Worm (Caenorhabditis elegans): ENCODE data around the gene F35F10.14.

F35F10.14 gene

ce11 chrV:3299437-3299836 is 20.5 kb downstream of the F35F10.14 start:
- TF ChIP-seq B0035.1 (tag; optimal IDR thresholded peaks at IDR 0.05) (no peak), T07F8.4 (tag; optimal IDR thresholded peaks at IDR 0.05) (no peak), madf-10 (tag; optimal IDR thresholded peaks at IDR 0.05) (no peak), Y79H2A.3 (GFP tag; conservative IDR thresholded peaks at IDR 0.05) (no peak), unc-62 (GFP tag; optimal IDR thresholded peaks at IDR 0.05) (no peak), madf-8 (GFP tag; conservative IDR thresholded peaks at IDR 0.05) (no peak), ceh-58 (GFP tag; IDR thresholded peaks at IDR 0.05) (no peak), aptf-2 (GFP tag; conservative IDR thresholded peaks at IDR 0.05) (no peak), Y56A3A.18 (GFP tag; IDR thresholded peaks at IDR 0.05) (no peak), sea-2 (GFP tag; IDR thresholded peaks at IDR 0.05) (no peak), F57A8.1 (GFP tag; optimal IDR thresholded peaks at IDR 0.05) (no peak), ztf-25 (GFP tag; IDR thresholded peaks at IDR 0.05) (0 out of 2 replicates have a peak, but pooled peaks have one; percentile 36), ztf-26 (tag; optimal IDR thresholded peaks at IDR 0.05) (no peak), nfya-1 (tag; optimal IDR thresholded peaks at IDR 0.05; ENCODE audit: borderline replicate concordance, insufficient read depth) (no peak), ceh-79 (tag; optimal IDR thresholded peaks at IDR 0.05) (no peak), egl-18 (GFP tag; IDR thresholded peaks at IDR 0.05) (peak; percentile 66; the same call in 1 of the 2 replicates), madf-3 (GFP tag; IDR thresholded peaks at IDR 0.05) (no peak), xnd-1 (tag; optimal IDR thresholded peaks at IDR 0.05) (no peak), mxl-1 (tag; optimal IDR thresholded peaks at IDR 0.05) (no peak), ceh-40 (GFP tag; IDR thresholded peaks at IDR 0.05) (no peak), pbrm-1 (GFP tag; IDR thresholded peaks at IDR 0.05) (no peak), lir-1 (GFP tag; conservative IDR thresholded peaks at IDR 0.05) (no peak), efl-1 (GFP tag; optimal IDR thresholded peaks at IDR 0.05) (no peak), let-526 (GFP tag; IDR thresholded peaks at IDR 0.05) (0 out of 2 replicates have a peak, but pooled peaks have one; percentile 22), ztf-28 (GFP tag; IDR thresholded peaks at IDR 0.05) (no peak)

ce11 chrV:3297764-3298163 is 22.1 kb downstream of the F35F10.14 start, which contains the start of gene srx-122:
Gene srx-122, minus strand, starts transcription at chrV:3297864.
- TF ChIP-seq hlh-12 (tag; optimal IDR thresholded peaks at IDR 0.05) (no peak), lin-26 (GFP tag; IDR thresholded peaks at IDR 0.05) (no peak), pha-4 (tag; optimal IDR thresholded peaks at IDR 0.05) (no peak), F22D6.2 (tag; optimal IDR thresholded peaks at IDR 0.05) (no peak), madf-3 (GFP tag; IDR thresholded peaks at IDR 0.05) (no peak), ztf-18 (tag; optimal IDR thresholded peaks at IDR 0.05) (no peak), Y56A3A.18 (GFP tag; IDR thresholded peaks at IDR 0.05) (no peak), xnd-1 (tag; optimal IDR thresholded peaks at IDR 0.05) (no peak), ZK185.1 (tag; optimal IDR thresholded peaks at IDR 0.05; ENCODE audit: poor library complexity, severe bottlenecking) (no peak), B0019.2 (GFP tag; conservative IDR thresholded peaks at IDR 0.05) (no peak), sptf-2 (GFP tag; optimal IDR thresholded peaks at IDR 0.05) (no peak), chd-7 (tag; optimal IDR thresholded peaks at IDR 0.05) (no peak), F37B4.10 (GFP tag; IDR thresholded peaks at IDR 0.05) (no peak), tlf-1 (GFP tag; optimal IDR thresholded peaks at IDR 0.05) (no peak), let-526 (GFP tag; IDR thresholded peaks at IDR 0.05) (no peak), efl-1 (GFP tag; optimal IDR thresholded peaks at IDR 0.05) (no peak)

- TF ChIP-seq attf-5 (GFP tag; optimal IDR thresholded peaks at IDR 0.05) (no peak), ztf-3 (GFP tag; optimal IDR thresholded peaks at IDR 0.05) (no peak), tbp1 (GFP tag; optimal IDR thresholded peaks at IDR 0.05) (no peak), lin-35 (GFP tag; optimal IDR thresholded peaks at IDR 0.05) (no peak), lir-1 (GFP tag; conservative IDR thresholded peaks at IDR 0.05) (no peak), F57C9.4 (tag; optimal IDR thresholded peaks at IDR 0.05) (no peak), hrde-1 (tag; optimal IDR thresholded peaks at IDR 0.05; ENCODE audit: borderline replicate concordance) (no peak), lsl-1 (GFP tag; optimal IDR thresholded peaks at IDR 0.05) (no peak), ceh-40 (GFP tag; IDR thresholded peaks at IDR 0.05) (no peak), snpc-3.4 (tag; optimal IDR thresholded peaks at IDR 0.05) (no peak), F33H1.4 (GFP tag; IDR thresholded peaks at IDR 0.05) (no peak), ceh-91 (GFP tag; IDR thresholded peaks at IDR 0.05) (no peak), attf-3 (GFP tag; conservative IDR thresholded peaks at IDR 0.05) (no peak), B0261.1 (tag; optimal IDR thresholded peaks at IDR 0.05) (no peak)
These were observed 24.5 kb downstream of the F35F10.14 start for ce11 chrV:3295368-3295767.

Data from whole organism, young adult.